Fruit fly (Drosophila melanogaster) whole organism, prepupa: Measurements from ENCODE around the gene Muc91C.

Experiments
- CG10631 ChIP-seq: fragments of 200-800 bp; sonication (Bioruptor generic); optimal IDR thresholded peaks from 2 replicates; lab custom pipeline; 2016; ENCODE audit warnings: missing biosample characterization, missing genetic modification characterization
- CG10669 ChIP-seq: fragments of 200-800 bp; sonication (Bioruptor generic); optimal IDR thresholded peaks from 3 replicates; lab custom pipeline; 2018; ENCODE audit warnings: missing biosample characterization, mild to moderate bottlenecking, missing genetic modification characterization, moderate library complexity
- CG15336 ChIP-seq: fragments of 200-800 bp; sonication (Bioruptor generic); IDR thresholded peaks from 2 replicates; pipeline ENCODE4 v1.3.6; 2022; ENCODE audit warnings: missing biosample characterization, missing genetic modification characterization
- CG1621 ChIP-seq: fragments of 200-800 bp; sonication (Bioruptor generic); optimal IDR thresholded peaks from 3 replicates; lab custom pipeline; 2018; ENCODE audit warnings: missing biosample characterization, mild to moderate bottlenecking, missing genetic modification characterization
- CG31627 ChIP-seq: fragments of 200-800 bp; sonication (Bioruptor generic); optimal IDR thresholded peaks from 3 replicates; lab custom pipeline; 2016; ENCODE audit warnings: missing biosample characterization, missing genetic modification characterization
- CG32006 ChIP-seq: fragments of 200-800 bp; sonication (Bioruptor generic); optimal IDR thresholded peaks from 3 replicates; lab custom pipeline; 2017; ENCODE audit warnings: missing biosample characterization, mild to moderate bottlenecking, missing genetic modification characterization
- CG34406 ChIP-seq: fragments of 200-800 bp; sonication (Bioruptor generic); optimal IDR thresholded peaks from 3 replicates; lab custom pipeline; 2016; ENCODE audit warnings: missing biosample characterization, missing genetic modification characterization
- CG3919 ChIP-seq: fragments of 200-800 bp; sonication (Bioruptor generic); optimal IDR thresholded peaks from 3 replicates; lab custom pipeline; 2016; ENCODE audit warnings: missing biosample characterization, missing genetic modification characterization
- CG6163 ChIP-seq: fragments of 200-800 bp; sonication (Bioruptor generic); IDR thresholded peaks from 3 replicates; pipeline ENCODE4 v1.3.6; 2022; ENCODE audit warnings: missing biosample characterization, missing genetic modification characterization
- CG6276 ChIP-seq: fragments of 200-800 bp; sonication (Bioruptor generic); optimal IDR thresholded peaks from 2 replicates; lab custom pipeline; 2017; ENCODE audit warnings: missing biosample characterization, mild to moderate bottlenecking, missing genetic modification characterization
- CG6792 ChIP-seq: fragments of 200-800 bp; sonication (Bioruptor generic); optimal IDR thresholded peaks from 3 replicates; lab custom pipeline; 2016; ENCODE audit warnings: missing biosample characterization, missing genetic modification characterization
- CG6808 ChIP-seq: fragments of 200-800 bp; sonication (Bioruptor generic); optimal IDR thresholded peaks from 3 replicates; lab custom pipeline; 2017; ENCODE audit warnings: missing biosample characterization, missing genetic modification characterization, mild to moderate bottlenecking, moderate library complexity, missing genetic modification reagents
- CG7368 ChIP-seq: fragments of 200-800 bp; sonication (Bioruptor generic); optimal IDR thresholded peaks from 3 replicates; lab custom pipeline; 2016; ENCODE audit warnings: missing biosample characterization, missing genetic modification characterization
- CG8632 ChIP-seq: fragments of 200-800 bp; sonication (Bioruptor generic); optimal IDR thresholded peaks from 3 replicates; lab custom pipeline; 2016; ENCODE audit warnings: missing biosample characterization, missing genetic modification characterization
- Eip75B ChIP-seq: fragments of 200-800 bp; sonication (Bioruptor generic); optimal IDR thresholded peaks from 3 replicates; lab custom pipeline; 2016; ENCODE audit warnings: missing biosample characterization, missing genetic modification characterization
- Eip78C ChIP-seq: fragments of 200-800 bp; sonication (Bioruptor generic); peaks from one replicate; lab custom pipeline; 2016; ENCODE audit warnings: missing biosample characterization, missing genetic modification characterization
- Eip93F ChIP-seq: fragments of 200-800 bp; sonication (Bioruptor generic); optimal IDR thresholded peaks from 2 replicates; lab custom pipeline; 2016; ENCODE audit warnings: missing biosample characterization, mild to moderate bottlenecking, missing genetic modification characterization
- Hr39 ChIP-seq: fragments of 200-800 bp; sonication (Bioruptor generic); optimal IDR thresholded peaks from 2 replicates; lab custom pipeline; 2016; ENCODE audit warnings: missing biosample characterization, missing genetic modification characterization
- Hr4 ChIP-seq: fragments of 200-800 bp; sonication (Bioruptor generic); optimal IDR thresholded peaks from 3 replicates; lab custom pipeline; 2016; ENCODE audit warnings: missing biosample characterization, missing genetic modification characterization
- Lpt ChIP-seq: fragments of 200-800 bp; sonication (Bioruptor generic); optimal IDR thresholded peaks from 3 replicates; lab custom pipeline; 2016; ENCODE audit warnings: missing biosample characterization, missing genetic modification characterization
- Met ChIP-seq: fragments of 200-800 bp; sonication (Bioruptor generic); optimal IDR thresholded peaks from 3 replicates; lab custom pipeline; 2016; ENCODE audit warnings: missing biosample characterization, missing genetic modification characterization
- OdsH ChIP-seq: fragments of 200-800 bp; sonication (Bioruptor generic); optimal IDR thresholded peaks from 3 replicates; lab custom pipeline; 2016; ENCODE audit warnings: missing biosample characterization, missing genetic modification characterization
- Smox ChIP-seq: fragments of 200-800 bp; sonication (Bioruptor generic); optimal IDR thresholded peaks from 3 replicates; lab custom pipeline; 2016; ENCODE audit warnings: missing biosample characterization, missing genetic modification characterization
- Sox14 ChIP-seq: fragments of 200-800 bp; sonication (Bioruptor generic); optimal IDR thresholded peaks from 3 replicates; lab custom pipeline; 2016; ENCODE audit warnings: missing biosample characterization, missing genetic modification characterization
- Sox15 ChIP-seq: fragments of 200-800 bp; sonication (Bioruptor generic); optimal IDR thresholded peaks from 3 replicates; lab custom pipeline; 2016; ENCODE audit warnings: missing biosample characterization, missing genetic modification characterization
- achi ChIP-seq: fragments of 200-800 bp; sonication (Bioruptor generic); optimal IDR thresholded peaks from 3 replicates; lab custom pipeline; 2016; ENCODE audit warnings: missing biosample characterization, missing genetic modification characterization
- cyc ChIP-seq: fragments of 200-800 bp; sonication (Bioruptor generic); optimal IDR thresholded peaks from 3 replicates; lab custom pipeline; 2016; ENCODE audit warnings: missing biosample characterization, missing genetic modification characterization
- dac ChIP-seq: fragments of 200-800 bp; sonication (Bioruptor generic); optimal IDR thresholded peaks from 2 replicates; lab custom pipeline; 2017; ENCODE audit warnings: missing biosample characterization, mild to moderate bottlenecking, missing genetic modification characterization
- dsx ChIP-seq: fragments of 200-800 bp; optimal IDR thresholded peaks from 3 replicates; lab custom pipeline; 2019; ENCODE audit warnings: missing biosample characterization, mild to moderate bottlenecking, missing genetic modification characterization, moderate library complexity; ENCODE audit not compliant: poor library complexity, severe bottlenecking
- eg ChIP-seq: fragments of 200-800 bp; sonication (Bioruptor generic); IDR thresholded peaks from 3 replicates; pipeline ENCODE4 v1.3.6; 2022; ENCODE audit warnings: missing biosample characterization, missing genetic modification characterization
- esn ChIP-seq: fragments of 200-800 bp; sonication (Bioruptor generic); optimal IDR thresholded peaks from 2 replicates; lab custom pipeline; 2016; ENCODE audit warnings: missing biosample characterization, mild to moderate bottlenecking, missing genetic modification characterization, moderate library complexity
- fd59A ChIP-seq: fragments of 200-800 bp; sonication (Bioruptor generic); optimal IDR thresholded peaks from 2 replicates; lab custom pipeline; 2017; ENCODE audit warnings: missing biosample characterization, mild to moderate bottlenecking, missing genetic modification characterization, missing genetic modification reagents
- fkh ChIP-seq: fragments of 200-800 bp; sonication (Bioruptor generic); optimal IDR thresholded peaks from 3 replicates; lab custom pipeline; 2017; ENCODE audit warnings: missing biosample characterization, mild to moderate bottlenecking, missing genetic modification characterization, moderate library complexity
- lz ChIP-seq: fragments of 200-800 bp; sonication (Bioruptor generic); optimal IDR thresholded peaks from 3 replicates; lab custom pipeline; 2016; ENCODE audit warnings: missing biosample characterization, missing genetic modification characterization
- net ChIP-seq: fragments of 200-800 bp; sonication (Bioruptor generic); optimal IDR thresholded peaks from 3 replicates; lab custom pipeline; 2016; ENCODE audit warnings: missing biosample characterization, missing genetic modification characterization
- pdm3 ChIP-seq: fragments of 200-800 bp; sonication (Bioruptor generic); optimal IDR thresholded peaks from 3 replicates; lab custom pipeline; 2016; ENCODE audit warnings: missing biosample characterization, missing genetic modification characterization
- salr ChIP-seq, 2 experiments: fragments of 200-800 bp; sonication (Bioruptor generic); optimal IDR thresholded peaks; 3 replicates each; lab custom pipeline; 2016 to 2018; ENCODE audit warnings: missing biosample characterization in 2 of 2, missing genetic modification characterization in 2 of 2, mild to moderate bottlenecking in 1 of 2
- ss ChIP-seq, 2 experiments: fragments of 200-800 bp; sonication (Bioruptor generic); optimal IDR thresholded peaks; 2 replicates in 1 of 2; 3 replicates in 1 of 2; lab custom pipeline; 2017 to 2018; ENCODE audit warnings: mild to moderate bottlenecking in 2 of 2, missing biosample characterization in 2 of 2, missing genetic modification characterization in 2 of 2, moderate library complexity in 1 of 2
- svp ChIP-seq: fragments of 200-800 bp; sonication (Bioruptor generic); peaks from one replicate; lab custom pipeline; 2016; ENCODE audit warnings: missing biosample characterization, missing genetic modification characterization
- vri ChIP-seq: fragments of 200-800 bp; sonication (Bioruptor generic); optimal IDR thresholded peaks from 3 replicates; lab custom pipeline; 2016; ENCODE audit warnings: missing biosample characterization, mild to moderate bottlenecking, missing genetic modification characterization

Gene Muc91C

dm6 chr3R:18741027-18741843, 48.7 kb upstream of the Muc91C start (continued):
- TF ChIP-seq esn (GFP tag; lab: Kevin White, UChicago) (peak; percentile 97), vri (GFP tag; lab: Kevin White, UChicago) (peak; percentile 90), ss (GFP tag; optimal IDR thresholded peaks at IDR 0.05; lab: Kevin White, UChicago) (peak; percentile 80 to 84), Eip75B (GFP tag; lab: Kevin White, UChicago) (peak; percentile 86), salr (GFP tag; optimal IDR thresholded peaks at IDR 0.05; lab: Kevin White, UChicago) (peak; percentile 65 to 87), cyc (GFP tag; lab: Kevin White, UChicago) (peak; percentile 95), CG8632 (GFP tag; lab: Kevin White, UChicago) (peak; percentile 89), dsx (GFP tag; lab: Kevin White, UChicago) (peak; percentile 88), dac (GFP tag; lab: Kevin White, UChicago) (peak; percentile 74), Eip93F (peak; percentile 95), CG6792 (peak; percentile 91), Hr4 (GFP tag; lab: Kevin White, UChicago) (peak; percentile 84), Hr39 (GFP tag; lab: Kevin White, UChicago) (peak; percentile 91), CG34406 (GFP tag; lab: Kevin White, UChicago) (peak; percentile 94), fkh (GFP tag; lab: Kevin White, UChicago) (peak; percentile 56), Met (GFP tag; lab: Kevin White, UChicago) (peak; percentile 95), Sox15 (peak; percentile 85), Sox14 (GFP tag; lab: Kevin White, UChicago) (peak; percentile 92), fd59A (GFP tag; lab: Kevin White, UChicago) (peak; percentile 81)

- TF ChIP-seq Met (GFP tag; lab: Kevin White, UChicago) (peak; percentile 24), CG15336 (GFP tag; lab: Robert Waterston, UW) (peak; percentile 21; the same call in 1 of the 2 replicates), Eip78C (peak; percentile 76), fkh (GFP tag; lab: Kevin White, UChicago) (peak; percentile 40), eg (GFP tag; lab: Robert Waterston, UW) (no peak), CG6276 (peak; percentile 7), CG10631 (no peak), CG1621 (tag; lab: Kevin White, UChicago) (peak; percentile 4), Smox (GFP tag; lab: Kevin White, UChicago) (peak; percentile 10), esn (GFP tag; lab: Kevin White, UChicago) (no peak), vri (GFP tag; lab: Kevin White, UChicago) (peak; percentile 13), CG6163 (GFP tag; lab: Robert Waterston, UW) (peak; percentile 47; the same call in 1 of the 3 replicates)
Observed at dm6 chr3R:18739978-18740954, 47.7 kb upstream of the Muc91C start.

- TF ChIP-seq ss (GFP tag; optimal IDR thresholded peaks at IDR 0.05; lab: Kevin White, UChicago): peak in 1 of 2 experiments; percentile 26
- peak; percentile 8 for TF ChIP-seq net
- TF ChIP-seq CG6276: peak; percentile 5
- TF ChIP-seq esn (GFP tag; lab: Kevin White, UChicago): peak; percentile 5
- TF ChIP-seq CG10669 (GFP tag; lab: Kevin White, UChicago): no peak
- TF ChIP-seq Sox15: no peak
- peak; percentile 2 for TF ChIP-seq CG31627 (GFP tag; lab: Kevin White, UChicago)
- peak; percentile 22 for TF ChIP-seq CG3919
- TF ChIP-seq CG32006 (GFP tag; lab: Kevin White, UChicago): peak; percentile 51
- peak; percentile 3 for TF ChIP-seq Eip78C
- peak; percentile 24 for TF ChIP-seq pdm3
- TF ChIP-seq CG7368 (GFP tag; lab: Kevin White, UChicago): peak; percentile 29
- TF ChIP-seq Hr39 (GFP tag; lab: Kevin White, UChicago): peak; percentile 5
- TF ChIP-seq svp (GFP tag; lab: Kevin White, UChicago): peak; percentile 76
- peak; percentile 13 for TF ChIP-seq lz
- no peak for TF ChIP-seq Eip93F
- TF ChIP-seq Lpt (GFP tag; lab: Kevin White, UChicago): no peak
- no peak for TF ChIP-seq CG6808 (GFP tag; lab: Kevin White, UChicago)
- peak; percentile 1 for TF ChIP-seq achi (GFP tag; lab: Kevin White, UChicago)
- 0 out of 3 replicates have a peak, but pooled peaks have one; percentile 30 for TF ChIP-seq CG6163 (GFP tag; lab: Robert Waterston, UW)
- TF ChIP-seq OdsH (GFP tag; lab: Kevin White, UChicago): peak; percentile 25
Observed at dm6 chr3R:18739435-18739977, 47.0 kb upstream of the Muc91C start.
